Fruit fly (Drosophila melanogaster) whole organism, pupa: ENCODE data around the gene Nup154.

ENCODE experiments used
- CG10348 ChIP-seq: fragments of 200-800 bp; sonication (Bioruptor generic); IDR thresholded peaks from 2 replicates; pipeline ENCODE4 v1.3.6; 2022; ENCODE audit warnings: missing biosample characterization, missing genetic modification characterization
- CG12605 ChIP-seq: fragments of 200-800 bp; sonication (Bioruptor generic); IDR thresholded peaks from 2 replicates; pipeline ENCODE4 v1.3.6; 2022; ENCODE audit warnings: missing biosample characterization, missing genetic modification characterization
- CG13204 ChIP-seq: fragments of 200-800 bp; sonication (Bioruptor generic); optimal IDR thresholded peaks from 2 replicates; lab custom pipeline; 2018; ENCODE audit warnings: missing biosample characterization, mild to moderate bottlenecking, missing genetic modification characterization, moderate library complexity
- CG14655 ChIP-seq: fragments of 200-800 bp; sonication (Bioruptor generic); optimal IDR thresholded peaks from 3 replicates; lab custom pipeline; 2017; ENCODE audit warnings: mild to moderate bottlenecking, missing biosample characterization, missing genetic modification reagents, missing genetic modification characterization
- CG15710 ChIP-seq: fragments of 200-800 bp; sonication (Bioruptor generic); optimal IDR thresholded peaks from 2 replicates; lab custom pipeline; 2018; ENCODE audit warnings: missing biosample characterization, mild to moderate bottlenecking, missing genetic modification characterization, moderate library complexity
- CG17806 ChIP-seq: fragments of 200-800 bp; sonication (Bioruptor generic); optimal IDR thresholded peaks from 2 replicates; lab custom pipeline; 2018; ENCODE audit warnings: missing biosample characterization, mild to moderate bottlenecking, missing genetic modification characterization, moderate library complexity
- CG32121 ChIP-seq: fragments of 200-800 bp; sonication (Bioruptor generic); IDR thresholded peaks from 2 replicates; pipeline ENCODE4 v1.3.6; 2022; ENCODE audit warnings: missing biosample characterization, missing genetic modification characterization
- CG34367 ChIP-seq: fragments of 200-800 bp; sonication (Bioruptor generic); optimal IDR thresholded peaks from 2 replicates; lab custom pipeline; 2018; ENCODE audit warnings: missing biosample characterization, mild to moderate bottlenecking, missing genetic modification characterization
- CG4496 ChIP-seq: fragments of 200-800 bp; sonication (Bioruptor generic); IDR thresholded peaks from 3 replicates; pipeline ENCODE4 v1.3.6; 2022; ENCODE audit warnings: missing biosample characterization, missing genetic modification characterization
- CG8159 ChIP-seq: fragments of 200-800 bp; sonication (Bioruptor generic); optimal IDR thresholded peaks from 3 replicates; lab custom pipeline; 2018; ENCODE audit warnings: missing biosample characterization, mild to moderate bottlenecking, missing genetic modification characterization, moderate library complexity
- CG8301 ChIP-seq: fragments of 200-800 bp; sonication (Bioruptor generic); optimal IDR thresholded peaks from 2 replicates; lab custom pipeline; 2018; ENCODE audit warnings: missing biosample characterization, mild to moderate bottlenecking, missing genetic modification characterization
- CG9948 ChIP-seq: fragments of 200-800 bp; sonication (Bioruptor generic); optimal IDR thresholded peaks from 2 replicates; lab custom pipeline; 2018; ENCODE audit warnings: missing biosample characterization, mild to moderate bottlenecking, missing genetic modification characterization, moderate library complexity
- D1 ChIP-seq: fragments of 200-800 bp; sonication (Bioruptor generic); optimal IDR thresholded peaks from 2 replicates; lab custom pipeline; 2018; ENCODE audit warnings: missing biosample characterization, mild to moderate bottlenecking, missing genetic modification characterization, moderate library complexity
- EcR ChIP-seq: fragments of 200-800 bp; sonication (Bioruptor generic); optimal IDR thresholded peaks from 3 replicates; lab custom pipeline; 2019; ENCODE audit warnings: missing biosample characterization, missing genetic modification characterization, mild to moderate bottlenecking, moderate library complexity, missing genetic modification reagents
- Ets98B ChIP-seq: fragments of 200-800 bp; sonication (Bioruptor generic); IDR thresholded peaks from 2 replicates; pipeline ENCODE4 v1.3.6; 2022; ENCODE audit warnings: missing biosample characterization, missing genetic modification characterization
- Pif1A ChIP-seq: fragments of 200-800 bp; sonication (Bioruptor generic); optimal IDR thresholded peaks from 3 replicates; lab custom pipeline; 2016; ENCODE audit warnings: missing biosample characterization, missing genetic modification characterization
- Pif1B ChIP-seq: fragments of 200-800 bp; sonication (Bioruptor generic); optimal IDR thresholded peaks from 3 replicates; lab custom pipeline; 2016; ENCODE audit warnings: missing biosample characterization, missing genetic modification characterization
- Snoo ChIP-seq: fragments of 200-800 bp; sonication (Bioruptor generic); optimal IDR thresholded peaks from 3 replicates; lab custom pipeline; 2017; ENCODE audit warnings: missing biosample characterization, mild to moderate bottlenecking, missing genetic modification characterization, inconsistent platforms
- fd96Ca ChIP-seq: fragments of 200-800 bp; sonication (Bioruptor generic); IDR thresholded peaks from 3 replicates; pipeline ENCODE4 v1.3.6; 2022; ENCODE audit warnings: missing biosample characterization, missing genetic modification characterization
- gl ChIP-seq: fragments of 200-800 bp; sonication (Bioruptor generic); optimal IDR thresholded peaks from 2 replicates; lab custom pipeline; 2018; ENCODE audit warnings: missing biosample characterization, mild to moderate bottlenecking, missing genetic modification characterization
- rn ChIP-seq: fragments of 200-800 bp; sonication (Bioruptor generic); IDR thresholded peaks from 2 replicates; pipeline ENCODE4 v1.3.6; 2022; ENCODE audit warnings: missing biosample characterization, missing genetic modification characterization

Nup154 gene

dm6 chr2L:11001376-11002122 is 3.1 kb upstream of the Nup154 start, which contains the start of the genes aub and lectin-33A:
TSS of gene aub (minus strand) at chr2L:11001476.
TSS of gene lectin-33A (plus strand) at chr2L:11002072.
- TF ChIP-seq CG13204 (GFP tag; lab: Kevin White, UChicago) = no peak
- TF ChIP-seq EcR = no peak
- TF ChIP-seq CG34367 = no peak
- TF ChIP-seq CG12605 (GFP tag; lab: Robert Waterston, UW) = no peak
- no peak for TF ChIP-seq Snoo (tag; lab: Kevin White, UChicago)
- TF ChIP-seq CG9948 (tag; lab: Kevin White, UChicago) = no peak
- no peak for TF ChIP-seq CG4496 (GFP tag; lab: Robert Waterston, UW)
- TF ChIP-seq Ets98B = no peak
- no peak for TF ChIP-seq CG17806 (tag; lab: Kevin White, UChicago)
- no peak for TF ChIP-seq D1
- no peak for TF ChIP-seq CG10348 (GFP tag; lab: Robert Waterston, UW)
- TF ChIP-seq CG8301 = no peak
- TF ChIP-seq Pif1A = no peak
- no peak for TF ChIP-seq rn
- no peak for TF ChIP-seq CG32121 (GFP tag; lab: Robert Waterston, UW)
- TF ChIP-seq CG8159 (tag; lab: Kevin White, UChicago) = no peak

dm6 chr2L:11003925-11004673 is 521 bp upstream of the Nup154 start, which contains the start of gene RpL9:
TSS of gene RpL9 (minus strand) at chr2L:11004189.
- TF ChIP-seq CG12605 (GFP tag; lab: Robert Waterston, UW) (no peak), rn (no peak), CG8159 (tag; lab: Kevin White, UChicago) (no peak), fd96Ca (GFP tag; lab: Robert Waterston, UW) (no peak), CG8301 (no peak), CG4496 (GFP tag; lab: Robert Waterston, UW) (no peak), Pif1B (GFP tag; lab: Kevin White, UChicago) (no peak), Pif1A (no peak), CG17806 (tag; lab: Kevin White, UChicago) (peak; percentile 30), Snoo (tag; lab: Kevin White, UChicago) (peak; percentile 83), CG13204 (GFP tag; lab: Kevin White, UChicago) (no peak), CG15710 (no peak), CG10348 (GFP tag; lab: Robert Waterston, UW) (no peak), D1 (no peak), gl (peak; percentile 51), EcR (no peak), CG9948 (tag; lab: Kevin White, UChicago) (no peak), Ets98B (no peak), CG32121 (GFP tag; lab: Robert Waterston, UW) (no peak; the same call in 1 of the 2 replicates), CG34367 (no peak), CG14655 (no peak)

DNA sequence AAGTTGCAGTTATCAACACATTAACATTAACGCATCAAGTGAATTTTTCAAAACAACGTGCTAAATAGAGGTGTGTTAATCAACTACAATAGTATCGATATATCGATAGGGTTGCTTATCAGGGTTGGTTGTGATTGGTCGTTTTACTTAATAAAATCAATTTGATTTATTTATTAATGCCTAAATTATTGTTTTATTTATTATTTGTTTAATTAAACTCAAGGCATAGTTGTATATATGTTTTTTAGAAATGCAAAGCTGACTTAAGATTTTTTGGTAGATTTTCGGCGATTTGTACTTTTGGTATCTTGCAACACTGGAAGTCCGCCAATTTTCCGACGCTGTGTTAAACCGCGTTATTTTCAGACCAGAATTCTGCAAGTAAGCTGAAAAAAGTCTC is 6.4 kb downstream of the Nup154 start, which contains the start of the genes Art8 and dUTPase:
Gene Art8 (minus strand): TSS at position 88 of the 400 bp plus-strand sequence.
Gene dUTPase (plus strand): TSS at position 314 of the 400 bp plus-strand sequence.
- TF ChIP-seq Ets98B (peak; percentile 61), rn (0 out of 2 replicates have a peak, but pooled peaks have one; percentile 21), CG15710 (peak; percentile 51), CG17806 (tag; lab: Kevin White, UChicago) (peak; percentile 31), EcR (no peak), CG8159 (tag; lab: Kevin White, UChicago) (peak; percentile 56), CG4496 (GFP tag; lab: Robert Waterston, UW) (peak; percentile 59; the same call in 2 of the 3 replicates), CG12605 (GFP tag; lab: Robert Waterston, UW) (no peak), gl (no peak), CG10348 (GFP tag; lab: Robert Waterston, UW) (no peak), D1 (no peak), fd96Ca (GFP tag; lab: Robert Waterston, UW) (no peak), Pif1B (GFP tag; lab: Kevin White, UChicago) (no peak), CG14655 (no peak), CG13204 (GFP tag; lab: Kevin White, UChicago) (no peak), CG9948 (tag; lab: Kevin White, UChicago) (no peak), Pif1A (no peak), Snoo (tag; lab: Kevin White, UChicago) (peak; percentile 44), CG32121 (GFP tag; lab: Robert Waterston, UW) (peak; percentile 45), CG8301 (no peak), CG34367 (no peak)

DNA sequence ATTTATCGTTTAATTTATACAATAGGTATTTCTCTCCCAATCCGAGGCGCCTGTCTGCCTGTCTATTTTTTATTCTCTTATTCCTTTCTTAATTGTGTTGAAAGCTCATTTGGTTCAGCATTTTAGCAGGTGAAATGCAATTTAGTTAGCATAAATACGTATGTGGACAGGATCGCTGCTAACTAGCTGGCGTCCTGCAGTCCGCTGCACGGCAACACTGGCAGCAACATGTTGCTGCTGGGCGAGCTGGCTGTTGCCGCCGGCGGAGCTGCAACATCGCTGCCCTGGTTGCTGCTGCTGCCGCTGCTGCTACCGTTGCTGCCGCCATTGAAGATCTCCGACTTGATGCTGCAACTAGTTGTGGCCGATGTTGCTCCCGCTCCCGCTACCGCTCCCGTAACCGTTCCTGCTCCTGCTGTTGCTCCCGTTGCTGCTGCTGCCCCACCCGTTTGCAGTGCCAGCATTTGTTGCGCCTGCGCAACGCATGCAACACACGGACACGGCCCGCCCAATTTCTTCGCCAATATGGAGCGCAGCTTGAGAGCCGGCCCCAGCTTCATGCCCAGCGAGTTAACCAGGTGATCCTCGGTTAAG is 9.5 kb downstream of the Nup154 start:
- TF ChIP-seq CG17806 (tag; lab: Kevin White, UChicago) (no peak), CG13204 (GFP tag; lab: Kevin White, UChicago) (peak; percentile 85)

dm6 chr2L:11014671-11015070 is 10.1 kb downstream of the Nup154 start:
- TF ChIP-seq CG9948 (tag; lab: Kevin White, UChicago) (peak; percentile 56), CG32121 (GFP tag; lab: Robert Waterston, UW) (no peak), CG15710 (peak; percentile 51), Snoo (tag; lab: Kevin White, UChicago) (no peak), CG8159 (tag; lab: Kevin White, UChicago) (peak; percentile 66), CG12605 (GFP tag; lab: Robert Waterston, UW) (peak; percentile 37), rn (no peak), Ets98B (no peak), gl (no peak), CG4496 (GFP tag; lab: Robert Waterston, UW) (no peak), EcR (peak; percentile 11), CG17806 (tag; lab: Kevin White, UChicago) (peak; percentile 46), CG34367 (peak; percentile 42), CG13204 (GFP tag; lab: Kevin White, UChicago) (no peak), CG14655 (no peak), D1 (peak; percentile 11), Pif1B (GFP tag; lab: Kevin White, UChicago) (no peak), Pif1A (no peak), CG10348 (GFP tag; lab: Robert Waterston, UW) (no peak), CG8301 (peak; percentile 55)
